Worm (Caenorhabditis elegans): ENCODE measurements around the gene cox-6C.

ce11 chrIV:164777-165176 is 38.2 kb downstream of the cox-6C start, which contains the start of gene cutl-24:
- TF ChIP-seq pes-1 (GFP tag; IDR thresholded peaks at IDR 0.05) (no peak), hnd-1 (tag; optimal IDR thresholded peaks at IDR 0.05) (no peak), scrt-1 (GFP tag; IDR thresholded peaks at IDR 0.05) (no peak), ama-1 (optimal IDR thresholded peaks at IDR 0.05) (no peak)

Data from whole organism, early embryonic.